Worm (Caenorhabditis elegans): ENCODE data around the gene mec-14.
A peak's percentile ranks its signal among the peaks of the same experiment; 100 is the strongest.

DNA sequence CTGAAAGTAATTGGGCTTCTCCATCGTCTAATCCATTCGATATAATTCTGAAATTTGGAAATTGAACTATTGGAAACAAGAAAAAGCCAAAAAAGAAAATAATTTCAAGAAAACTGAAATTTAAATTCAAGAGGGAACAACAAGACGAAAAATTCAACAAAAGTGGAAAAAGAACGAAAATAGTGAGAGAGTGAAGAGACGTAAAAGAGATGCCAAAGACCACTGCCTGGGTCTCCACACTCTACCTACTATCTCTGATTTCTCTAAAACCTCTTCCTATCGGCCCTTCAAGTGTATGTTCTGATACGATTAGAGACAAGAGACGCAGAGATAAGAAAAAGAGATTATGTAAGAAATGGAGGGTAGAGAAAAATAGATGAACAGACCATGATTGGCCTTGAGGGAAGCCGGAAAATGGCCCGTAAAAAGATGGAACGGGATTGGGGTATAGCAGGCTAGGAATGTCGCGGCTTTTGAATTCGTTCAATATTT lies 39.0 kb downstream of the mec-14 start, which contains the start of gene ogt-1:
- TF ChIP-seq ama-1 (optimal IDR thresholded peaks at IDR 0.05) = peak; percentile 80
- peak; percentile 32 for TF ChIP-seq unc-62 (GFP tag; optimal IDR thresholded peaks at IDR 0.05)
- no peak for TF ChIP-seq unc-39 (tag; optimal IDR thresholded peaks at IDR 0.05)
- TF ChIP-seq fos-1 (tag; optimal IDR thresholded peaks at IDR 0.05) = peak; percentile 70
- peak; percentile 87 for TF ChIP-seq ceh-28 (tag; optimal IDR thresholded peaks at IDR 0.05)
- TF ChIP-seq mdl-1 (tag; optimal IDR thresholded peaks at IDR 0.05) = peak; percentile 66
- no peak for TF ChIP-seq aly-2 (tag; optimal IDR thresholded peaks at IDR 0.05)
- peak; percentile 72 for TF ChIP-seq lin-15B (tag; optimal IDR thresholded peaks at IDR 0.05)
- no peak for TF ChIP-seq elt-3 (tag; optimal IDR thresholded peaks at IDR 0.05)
- TF ChIP-seq ceh-82 (tag; optimal IDR thresholded peaks at IDR 0.05) = no peak
- no peak for TF ChIP-seq daf-12 (tag; optimal IDR thresholded peaks at IDR 0.05)
- TF ChIP-seq R02D3.7 (tag; optimal IDR thresholded peaks at IDR 0.05) = peak; percentile 59
- peak; percentile 63 for TF ChIP-seq skn-1 (tag; optimal IDR thresholded peaks at IDR 0.05)
